Fruit fly (Drosophila melanogaster) whole organism: ENCODE measurements around the gene Fhos.

ENCODE experiments used
- CG8478 ChIP-seq: fragments of >200 bp; optimal IDR thresholded peaks from 2 replicates; lab custom pipeline; 2018; ENCODE audit warnings: inconsistent platforms
- Dll ChIP-seq: fragments of >200 bp; optimal IDR thresholded peaks from 2 replicates; lab custom pipeline; 2017
- EcR ChIP-seq, 2 experiments: fragments of >200 bp; optimal IDR thresholded peaks; 2 replicates each; lab custom pipeline; 2017; ENCODE audit warnings: missing biosample characterization in 2 of 2, missing genetic modification characterization in 2 of 2, missing genetic modification reagents in 2 of 2
- pan ChIP-seq: fragments of >200 bp; optimal IDR thresholded peaks from 2 replicates; lab custom pipeline; 2017
- psq ChIP-seq: fragments of >200 bp; optimal IDR thresholded peaks from 2 replicates; lab custom pipeline; 2017
- usp ChIP-seq: fragments of >200 bp; optimal IDR thresholded peaks from 2 replicates; lab custom pipeline; 2017; ENCODE audit warnings: missing biosample characterization, missing genetic modification characterization, mixed read lengths

Gene Fhos

dm6 chr3L:8825560-8825959 lies 72.1 kb downstream of the Fhos start:
- TF ChIP-seq pan (lab: Kevin White, UChicago) (no peak), Dll (lab: Kevin White, UChicago) (no peak)

DNA sequence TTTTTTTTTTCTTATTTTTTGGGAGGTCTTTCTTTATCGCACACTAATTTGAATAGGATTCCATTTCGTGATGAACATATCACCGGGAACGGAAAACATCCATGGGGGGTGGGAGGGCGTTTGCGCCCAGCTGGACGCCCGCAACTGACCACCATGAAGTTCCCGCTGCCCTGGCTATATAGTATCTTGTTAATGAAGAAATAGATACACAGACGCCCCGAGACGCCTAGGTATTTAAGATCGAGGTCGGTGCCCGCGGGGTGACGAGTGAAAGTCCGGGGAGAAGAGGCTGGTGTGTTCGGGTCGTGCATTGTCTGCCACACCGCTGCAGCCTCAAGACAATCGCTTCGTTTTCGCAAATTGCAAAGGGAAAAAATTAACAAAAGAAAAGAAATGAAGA lies 72.6 kb downstream of the Fhos start:
- TF ChIP-seq pan (lab: Kevin White, UChicago) (no peak), Dll (lab: Kevin White, UChicago) (no peak), EcR (GFP tag; optimal IDR thresholded peaks at IDR 0.05; lab: Kevin White, UChicago) (no peak), CG8478 (lab: Kevin White, UChicago) (no peak), usp (GFP tag; lab: Kevin White, UChicago) (no peak), psq (lab: Kevin White, UChicago) (no peak)

DNA sequence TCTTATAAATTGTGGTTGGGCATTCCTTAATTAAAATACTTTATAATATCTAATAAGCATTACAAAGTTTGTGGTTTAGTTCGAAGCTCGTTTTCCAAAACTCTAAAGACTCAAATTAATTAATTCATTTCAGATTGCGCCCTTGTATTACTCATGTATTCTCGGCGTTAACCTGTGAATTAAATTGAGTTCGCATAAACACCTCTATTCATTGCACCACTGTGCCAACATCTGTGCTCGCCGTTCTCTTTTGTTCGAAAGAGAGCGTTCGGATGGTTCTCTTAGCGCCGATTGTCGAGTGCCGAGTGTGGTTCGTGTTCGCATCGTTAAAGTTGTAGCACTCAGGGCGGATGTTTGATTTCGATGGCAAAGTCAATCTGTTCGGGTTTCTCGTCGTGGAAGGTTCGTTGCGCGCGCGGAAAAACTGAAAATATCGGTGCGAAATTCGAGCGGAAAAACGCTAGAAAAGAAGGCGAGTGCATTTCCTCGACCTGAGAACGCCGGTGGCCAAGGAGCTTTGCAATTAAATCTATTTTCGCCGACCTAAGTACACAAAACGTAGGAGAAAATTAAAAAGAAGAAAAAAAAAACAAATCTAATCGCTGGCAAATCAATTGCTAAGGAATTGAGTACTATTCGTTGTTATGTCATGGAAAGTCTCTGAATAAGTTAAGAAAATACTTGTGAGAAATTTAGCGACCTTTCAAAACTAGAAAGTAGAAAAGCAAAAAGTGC lies 73.9 kb downstream of the Fhos start, which contains the start of gene dally:
Gene dally, plus strand, starts transcription at position 373 of the 735 bp plus-strand sequence.
- TF ChIP-seq CG8478 (lab: Kevin White, UChicago) (no peak), psq (lab: Kevin White, UChicago) (no peak), pan (lab: Kevin White, UChicago) (no peak), usp (GFP tag; lab: Kevin White, UChicago) (no peak), Dll (lab: Kevin White, UChicago) (no peak), EcR (GFP tag; optimal IDR thresholded peaks at IDR 0.05; lab: Kevin White, UChicago) (no peak)

DNA sequence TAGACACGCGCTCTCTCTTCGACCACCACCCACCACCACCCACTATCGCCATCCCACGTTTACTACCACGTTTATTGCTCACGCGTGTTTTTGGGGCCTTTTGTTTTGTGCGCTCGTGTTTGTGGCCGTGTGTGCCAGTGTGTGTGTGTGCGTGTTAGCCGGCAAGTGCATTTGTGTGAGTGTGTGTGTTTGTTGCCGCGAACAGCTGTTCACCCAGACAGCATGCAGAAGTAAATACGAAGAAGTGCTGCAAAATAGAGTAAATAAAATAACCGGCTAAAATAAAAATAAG lies 74.4 kb downstream of the Fhos start:
- TF ChIP-seq psq (lab: Kevin White, UChicago) (no peak), CG8478 (lab: Kevin White, UChicago) (no peak), usp (GFP tag; lab: Kevin White, UChicago) (no peak), EcR (GFP tag; optimal IDR thresholded peaks at IDR 0.05; lab: Kevin White, UChicago) (no peak), pan (lab: Kevin White, UChicago) (no peak), Dll (lab: Kevin White, UChicago) (no peak)

- TF ChIP-seq psq (lab: Kevin White, UChicago) = no peak
- no peak for TF ChIP-seq CG8478 (lab: Kevin White, UChicago)
- TF ChIP-seq pan (lab: Kevin White, UChicago) = no peak
- no peak for TF ChIP-seq Dll (lab: Kevin White, UChicago)
- no peak for TF ChIP-seq usp (GFP tag; lab: Kevin White, UChicago)
- no peak for TF ChIP-seq EcR (GFP tag; optimal IDR thresholded peaks at IDR 0.05; lab: Kevin White, UChicago)
These were observed 76.2 kb downstream of the Fhos start for dm6 chr3L:8829572-8829971.

DNA sequence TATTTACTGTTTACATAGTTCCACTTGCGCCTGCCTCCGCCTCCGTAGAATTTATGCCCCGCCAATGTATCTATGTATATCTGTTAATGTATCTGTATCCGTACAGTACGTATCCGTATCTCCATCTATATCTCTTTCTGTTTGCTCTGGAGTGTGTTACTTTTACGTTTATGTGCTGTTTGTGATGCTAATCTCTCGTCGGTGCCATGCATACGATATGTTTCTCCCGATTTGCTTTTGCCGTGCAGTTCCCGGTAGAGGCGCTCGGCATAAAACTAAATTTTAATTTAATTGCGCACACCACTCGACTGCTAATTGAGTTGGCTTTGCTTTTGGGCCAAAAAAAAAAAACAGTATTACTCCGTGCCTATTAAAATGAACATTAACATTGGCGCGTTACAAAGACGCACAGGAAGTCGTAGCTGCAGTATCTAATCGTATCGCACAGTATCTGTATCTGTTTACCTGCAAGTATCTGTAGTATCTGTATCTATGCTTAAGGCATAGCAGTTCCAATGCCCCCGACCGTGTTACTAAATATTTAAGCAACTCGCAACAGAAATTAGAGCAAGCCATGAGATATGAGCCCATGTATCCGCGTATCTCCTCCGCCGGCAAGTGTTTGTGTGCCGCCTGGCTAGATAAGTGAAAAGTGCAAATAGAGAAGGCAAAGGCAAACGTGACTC lies 76.7 kb downstream of the Fhos start:
- TF ChIP-seq usp (GFP tag; lab: Kevin White, UChicago) (no peak), EcR (GFP tag; optimal IDR thresholded peaks at IDR 0.05; lab: Kevin White, UChicago) (no peak), CG8478 (lab: Kevin White, UChicago) (no peak), psq (lab: Kevin White, UChicago) (no peak), pan (lab: Kevin White, UChicago) (no peak), Dll (lab: Kevin White, UChicago) (no peak)

DNA sequence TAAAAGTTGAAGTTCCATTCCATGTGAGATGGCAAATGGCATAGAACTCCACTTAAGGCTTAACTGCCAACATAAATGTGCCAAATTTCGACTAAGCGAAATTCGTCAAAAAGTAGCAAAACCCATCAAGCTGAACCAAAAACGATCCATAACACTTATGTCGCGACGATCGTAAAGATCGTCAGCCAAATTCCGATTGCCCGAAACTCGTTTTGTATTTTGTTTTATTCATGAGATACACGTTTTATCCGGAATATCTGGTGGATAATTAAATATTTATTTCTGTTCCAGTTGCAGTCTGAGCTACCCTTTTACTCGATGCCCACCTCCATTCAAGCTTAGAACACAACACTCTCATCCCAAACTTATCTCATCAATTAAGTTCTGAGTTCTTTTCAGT lies 77.5 kb downstream of the Fhos start:
- TF ChIP-seq CG8478 (lab: Kevin White, UChicago) (no peak), usp (GFP tag; lab: Kevin White, UChicago) (no peak), Dll (lab: Kevin White, UChicago) (no peak), psq (lab: Kevin White, UChicago) (no peak), EcR (GFP tag; optimal IDR thresholded peaks at IDR 0.05; lab: Kevin White, UChicago) (no peak), pan (lab: Kevin White, UChicago) (no peak)

dm6 chr3L:8832737-8833466 lies 79.5 kb downstream of the Fhos start:
- TF ChIP-seq usp (GFP tag; lab: Kevin White, UChicago) = no peak
- TF ChIP-seq pan (lab: Kevin White, UChicago) = no peak
- no peak for TF ChIP-seq EcR (GFP tag; optimal IDR thresholded peaks at IDR 0.05; lab: Kevin White, UChicago)
- TF ChIP-seq CG8478 (lab: Kevin White, UChicago) = no peak
- no peak for TF ChIP-seq Dll (lab: Kevin White, UChicago)
- TF ChIP-seq psq (lab: Kevin White, UChicago) = no peak

DNA sequence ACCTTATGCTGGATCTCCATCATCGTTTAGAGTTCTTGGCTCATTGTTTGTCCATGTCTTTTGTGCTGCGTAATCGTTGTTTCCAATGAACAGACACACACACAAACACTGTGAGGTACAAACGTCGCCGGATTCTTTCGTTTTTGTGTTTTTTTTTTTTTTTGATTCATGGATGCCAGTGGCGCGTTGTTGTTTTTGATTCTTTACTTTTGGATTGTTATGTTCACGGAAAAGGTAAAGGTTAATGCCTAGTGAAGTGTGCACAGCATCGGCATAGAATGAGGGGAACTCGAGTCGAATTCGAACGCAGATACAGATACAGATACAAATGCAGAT lies 80.0 kb downstream of the Fhos start:
- TF ChIP-seq EcR (GFP tag; optimal IDR thresholded peaks at IDR 0.05; lab: Kevin White, UChicago) (no peak), Dll (lab: Kevin White, UChicago) (no peak), pan (lab: Kevin White, UChicago) (no peak), psq (lab: Kevin White, UChicago) (no peak), usp (GFP tag; lab: Kevin White, UChicago) (no peak), CG8478 (lab: Kevin White, UChicago) (no peak)

DNA sequence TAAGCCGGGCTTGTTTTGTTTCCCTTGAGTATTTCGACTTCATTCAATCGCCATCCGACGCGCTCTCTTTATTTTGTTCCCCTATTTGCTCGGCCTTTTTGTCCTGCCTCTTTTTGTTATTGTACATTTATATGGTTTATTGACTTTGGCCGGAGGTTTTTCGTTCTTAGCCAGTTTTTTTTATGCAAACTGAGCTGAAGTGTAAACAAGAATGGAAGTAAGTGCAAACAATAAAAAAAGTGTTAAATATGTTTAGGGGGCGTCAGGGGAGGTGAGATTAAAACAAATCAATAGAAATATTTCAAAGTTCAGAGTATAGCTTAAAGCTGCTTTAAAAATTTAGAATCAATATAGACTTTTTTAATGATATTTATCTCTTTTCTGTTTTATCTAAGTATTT lies 81.1 kb downstream of the Fhos start:
- TF ChIP-seq usp (GFP tag; lab: Kevin White, UChicago) = no peak
- TF ChIP-seq pan (lab: Kevin White, UChicago) = no peak
- no peak for TF ChIP-seq Dll (lab: Kevin White, UChicago)
- no peak for TF ChIP-seq CG8478 (lab: Kevin White, UChicago)
- no peak for TF ChIP-seq EcR (GFP tag; optimal IDR thresholded peaks at IDR 0.05; lab: Kevin White, UChicago)
- no peak for TF ChIP-seq psq (lab: Kevin White, UChicago)

DNA sequence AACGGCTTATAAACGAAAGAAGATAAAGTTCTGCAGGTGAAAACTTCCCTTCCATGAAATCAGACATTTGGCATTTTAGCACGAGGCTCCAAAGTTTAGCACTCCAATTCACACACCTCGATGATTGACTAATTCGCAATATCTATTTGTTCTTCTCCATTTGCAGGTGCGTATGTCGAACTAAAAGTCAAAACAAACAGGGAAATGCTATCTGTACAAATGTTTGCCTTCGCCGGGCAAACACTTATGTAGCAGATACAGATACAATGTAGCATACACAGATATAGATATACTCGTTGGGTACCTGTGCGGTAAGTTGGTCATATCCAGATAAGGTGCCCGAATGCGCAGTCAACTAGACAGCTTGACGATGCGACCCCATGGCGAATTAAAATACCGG lies 81.5 kb downstream of the Fhos start:
- TF ChIP-seq usp (GFP tag; lab: Kevin White, UChicago) (no peak), EcR (GFP tag; optimal IDR thresholded peaks at IDR 0.05; lab: Kevin White, UChicago) (no peak), psq (lab: Kevin White, UChicago) (no peak), CG8478 (lab: Kevin White, UChicago) (no peak), pan (lab: Kevin White, UChicago) (no peak), Dll (lab: Kevin White, UChicago) (no peak)
